Fruit fly (Drosophila melanogaster) whole organism, embryonic: ENCODE measurements around the gene CG14431.
A peak's percentile ranks its signal among the peaks of the same experiment; 100 is the strongest.

Experiments
- Bdp1 ChIP-seq: fragments of 200-800 bp; sonication (Bioruptor generic); optimal IDR thresholded peaks from 3 replicates; lab custom pipeline; 2016; ENCODE audit warnings: missing biosample characterization, missing genetic modification characterization
- Bteb2 ChIP-seq: fragments of 200-800 bp; sonication (Bioruptor generic); optimal IDR thresholded peaks from 2 replicates; lab custom pipeline; 2016; ENCODE audit warnings: missing biosample characterization, missing genetic modification characterization
- CG10462 ChIP-seq: fragments of 200-800 bp; sonication (Bioruptor generic); optimal IDR thresholded peaks from 2 replicates; lab custom pipeline; 2016; ENCODE audit warnings: missing biosample characterization, missing genetic modification characterization
- CG10979 ChIP-seq: fragments of 200-800 bp; sonication (Bioruptor generic); optimal IDR thresholded peaks from 2 replicates; lab custom pipeline; 2018; ENCODE audit warnings: missing biosample characterization, mild to moderate bottlenecking, missing genetic modification characterization, moderate library complexity
- CG11504 ChIP-seq: fragments of 200-800 bp; sonication (Bioruptor generic); optimal IDR thresholded peaks from 3 replicates; lab custom pipeline; 2019; ENCODE audit warnings: missing biosample characterization, mild to moderate bottlenecking, missing genetic modification characterization, moderate library complexity
- CG11560 ChIP-seq: fragments of 200-800 bp; sonication (Bioruptor generic); IDR thresholded peaks from 3 replicates; pipeline ENCODE4 v1.3.6; 2022; ENCODE audit warnings: missing biosample characterization, missing genetic modification characterization
- CG14667 ChIP-seq: fragments of 200-800 bp; sonication (Bioruptor generic); IDR thresholded peaks from 2 replicates; pipeline ENCODE4 v1.3.6; 2022; ENCODE audit warnings: missing biosample characterization, missing genetic modification characterization
- CG14710 ChIP-seq: fragments of 200-800 bp; sonication (Bioruptor generic); optimal IDR thresholded peaks from 3 replicates; lab custom pipeline; 2019; ENCODE audit warnings: missing biosample characterization, mild to moderate bottlenecking, missing genetic modification characterization, moderate library complexity
- CG17359 ChIP-seq: fragments of 200-800 bp; sonication (Bioruptor generic); optimal IDR thresholded peaks from 3 replicates; lab custom pipeline; 2018; ENCODE audit warnings: missing biosample characterization, mild to moderate bottlenecking, missing genetic modification characterization, moderate library complexity
- CG18764 ChIP-seq: fragments of 200-800 bp; sonication (Bioruptor generic); optimal IDR thresholded peaks from 3 replicates; lab custom pipeline; 2016; ENCODE audit warnings: missing biosample characterization, missing genetic modification characterization
- CG2199 ChIP-seq: fragments of 200-800 bp; sonication (Bioruptor generic); IDR thresholded peaks from 3 replicates; pipeline ENCODE4 v1.3.6; 2022; ENCODE audit warnings: missing biosample characterization, missing genetic modification characterization
- CG2678 ChIP-seq: fragments of 200-800 bp; sonication (Bioruptor generic); optimal IDR thresholded peaks from 3 replicates; lab custom pipeline; 2019; ENCODE audit warnings: missing biosample characterization, mild to moderate bottlenecking, missing genetic modification characterization, moderate library complexity
- CG2712 ChIP-seq: fragments of 200-800 bp; optimal IDR thresholded peaks from 3 replicates; lab custom pipeline; 2019; ENCODE audit warnings: missing biosample characterization, mild to moderate bottlenecking, missing genetic modification characterization, moderate library complexity
- CG30403 ChIP-seq: fragments of 200-800 bp; sonication (Bioruptor generic); optimal IDR thresholded peaks from 3 replicates; lab custom pipeline; 2016; ENCODE audit warnings: missing biosample characterization, missing genetic modification characterization
- CG31441 ChIP-seq: fragments of 200-800 bp; sonication (Bioruptor generic); IDR thresholded peaks from 2 replicates; pipeline ENCODE4 v1.3.6; 2022; ENCODE audit warnings: missing biosample characterization, missing genetic modification characterization
- CG32772 ChIP-seq: fragments of 200-800 bp; sonication (Bioruptor generic); IDR thresholded peaks from 2 replicates; pipeline ENCODE4 v1.3.6; 2022; ENCODE audit warnings: missing biosample characterization, missing genetic modification characterization
- CG4360 ChIP-seq: fragments of 200-800 bp; sonication (Bioruptor generic); IDR thresholded peaks from 2 replicates; pipeline ENCODE4 v1.3.6; 2022; ENCODE audit warnings: missing biosample characterization, missing genetic modification characterization
- CG4424 ChIP-seq: fragments of 200-800 bp; sonication (Bioruptor generic); optimal IDR thresholded peaks from 3 replicates; lab custom pipeline; 2016; ENCODE audit warnings: missing biosample characterization, missing genetic modification characterization
- CG5953 ChIP-seq: fragments of 200-800 bp; sonication (Bioruptor generic); IDR thresholded peaks from 2 replicates; pipeline ENCODE4 v1.3.6; 2022; ENCODE audit warnings: missing biosample characterization, missing genetic modification characterization
- CG6689 ChIP-seq: fragments of 200-800 bp; sonication (Bioruptor generic); IDR thresholded peaks from 2 replicates; pipeline ENCODE4 v1.3.6; 2022; ENCODE audit warnings: missing biosample characterization, missing genetic modification characterization
- CG7839 ChIP-seq: fragments of 200-800 bp; sonication (Bioruptor generic); optimal IDR thresholded peaks from 3 replicates; lab custom pipeline; 2018; ENCODE audit warnings: missing biosample characterization, mild to moderate bottlenecking, missing genetic modification characterization, moderate library complexity
- D19B ChIP-seq: fragments of 200-800 bp; sonication (Bioruptor generic); optimal IDR thresholded peaks from 2 replicates; lab custom pipeline; 2017; ENCODE audit warnings: missing biosample characterization, mild to moderate bottlenecking, missing genetic modification characterization
- Six4 ChIP-seq: fragments of 200-800 bp; sonication (Bioruptor generic); optimal IDR thresholded peaks from 2 replicates; lab custom pipeline; 2016; ENCODE audit warnings: missing biosample characterization, missing genetic modification characterization
- Sox102F ChIP-seq: fragments of 200-800 bp; sonication (Bioruptor generic); optimal IDR thresholded peaks from 2 replicates; lab custom pipeline; 2018; ENCODE audit warnings: missing biosample characterization, mild to moderate bottlenecking, missing genetic modification characterization, moderate library complexity
- Spps ChIP-seq: fragments of 200-800 bp; sonication (Bioruptor generic); optimal IDR thresholded peaks from 2 replicates; lab custom pipeline; 2018; ENCODE audit warnings: missing biosample characterization, mild to moderate bottlenecking, missing genetic modification characterization
- Ssrp ChIP-seq: fragments of 200-800 bp; sonication (Bioruptor generic); optimal IDR thresholded peaks from 2 replicates; lab custom pipeline; 2018; ENCODE audit warnings: missing biosample characterization, mild to moderate bottlenecking, missing genetic modification characterization, moderate library complexity
- Stat92E ChIP-seq, 3 experiments: fragments of >200 bp in 2 of 3; fragments of 200-800 bp in 1 of 3; sonication (Bioruptor generic) in 1 of 3; optimal IDR thresholded peaks; 2 replicates each; lab custom pipeline; 2017 to 2019; ENCODE audit warnings: missing biosample characterization in 3 of 3, missing genetic modification characterization in 3 of 3, mild to moderate bottlenecking in 1 of 3, moderate library complexity in 1 of 3
- Trl ChIP-seq, 3 experiments: fragments of >200 bp in 2 of 3; fragments of 200-800 bp in 1 of 3; sonication (Bioruptor generic) in 1 of 3; optimal IDR thresholded peaks; 2 replicates in 1 of 3; 3 replicates in 2 of 3; lab custom pipeline; 2016 to 2017; ENCODE audit warnings: missing biosample characterization in 1 of 3, missing genetic modification characterization in 1 of 3
- Xrp1 ChIP-seq: fragments of 200-800 bp; sonication (Bioruptor generic); IDR thresholded peaks from 2 replicates; pipeline ENCODE4 v1.3.6; 2022; ENCODE audit warnings: missing biosample characterization, missing genetic modification characterization
- al ChIP-seq: fragments of 200-800 bp; sonication (Bioruptor generic); IDR thresholded peaks from 2 replicates; pipeline ENCODE4 v1.3.6; 2022; ENCODE audit warnings: missing biosample characterization, missing genetic modification characterization
- bcd ChIP-seq: fragments of 200-800 bp; sonication (Bioruptor generic); optimal IDR thresholded peaks from 2 replicates; lab custom pipeline; 2017; ENCODE audit warnings: missing biosample characterization, mild to moderate bottlenecking, missing genetic modification characterization
- caup ChIP-seq: fragments of 200-800 bp; sonication (Bioruptor generic); optimal IDR thresholded peaks from 3 replicates; lab custom pipeline; 2017; ENCODE audit warnings: missing biosample characterization, mild to moderate bottlenecking, missing genetic modification characterization, moderate library complexity; ENCODE audit not compliant: severe bottlenecking
- chn ChIP-seq: fragments of 200-800 bp; sonication (Bioruptor generic); optimal IDR thresholded peaks from 2 replicates; lab custom pipeline; 2016; ENCODE audit warnings: missing biosample characterization, missing genetic modification characterization
- dmrt11E ChIP-seq: fragments of 200-800 bp; sonication (Bioruptor generic); optimal IDR thresholded peaks from 3 replicates; lab custom pipeline; 2018; ENCODE audit warnings: missing biosample characterization, mild to moderate bottlenecking, missing genetic modification characterization, moderate library complexity
- dysf ChIP-seq: fragments of 200-800 bp; sonication (Bioruptor generic); IDR thresholded peaks from 3 replicates; pipeline ENCODE4 v1.3.6; 2022; ENCODE audit warnings: missing biosample characterization, missing genetic modification characterization
- eve ChIP-seq, 2 experiments: fragments of >200 bp; optimal IDR thresholded peaks; 2 replicates each; lab custom pipeline; 2017; ENCODE audit warnings: missing biosample characterization in 2 of 2, missing genetic modification characterization in 2 of 2
- exex ChIP-seq: fragments of 200-800 bp; sonication (Bioruptor generic); optimal IDR thresholded peaks from 4 replicates; lab custom pipeline; 2018; ENCODE audit warnings: missing biosample characterization, mild to moderate bottlenecking, missing genetic modification characterization, moderate library complexity
- ind ChIP-seq: fragments of 200-800 bp; sonication (Bioruptor generic); optimal IDR thresholded peaks from 3 replicates; lab custom pipeline; 2016; ENCODE audit warnings: missing biosample characterization, missing genetic modification characterization
- nmo ChIP-seq: fragments of 200-800 bp; sonication (Bioruptor generic); optimal IDR thresholded peaks from 2 replicates; lab custom pipeline; 2018; ENCODE audit warnings: missing biosample characterization, mild to moderate bottlenecking, missing genetic modification characterization, moderate library complexity
- nom ChIP-seq: fragments of 200-800 bp; sonication (Bioruptor generic); optimal IDR thresholded peaks from 2 replicates; lab custom pipeline; 2017; ENCODE audit warnings: missing biosample characterization, missing genetic modification characterization, mild to moderate bottlenecking, moderate library complexity, missing genetic modification reagents
- phol ChIP-seq: fragments of 200-800 bp; sonication (Bioruptor generic); optimal IDR thresholded peaks from 3 replicates; lab custom pipeline; 2018; ENCODE audit warnings: missing biosample characterization, mild to moderate bottlenecking, missing genetic modification characterization, moderate library complexity
- pros ChIP-seq: fragments of 200-800 bp; sonication (Bioruptor generic); optimal IDR thresholded peaks from 3 replicates; lab custom pipeline; 2019; ENCODE audit warnings: missing biosample characterization, mild to moderate bottlenecking, missing genetic modification characterization, moderate library complexity
- pum ChIP-seq: fragments of 200-800 bp; sonication (Bioruptor generic); optimal IDR thresholded peaks from 2 replicates; lab custom pipeline; 2016; ENCODE audit warnings: missing biosample characterization, missing genetic modification characterization
- rib ChIP-seq: fragments of 200-800 bp; sonication (Bioruptor generic); IDR thresholded peaks from 2 replicates; pipeline ENCODE4 v1.3.6; 2022; ENCODE audit warnings: missing biosample characterization, missing genetic modification characterization
- sens ChIP-seq: fragments of 200-800 bp; sonication (Bioruptor generic); peaks from one replicate; lab custom pipeline; 2016; ENCODE audit warnings: missing biosample characterization, missing genetic modification characterization
- stc ChIP-seq: fragments of 200-800 bp; sonication (Bioruptor generic); IDR thresholded peaks from 2 replicates; pipeline ENCODE4 v1.3.6; 2022; ENCODE audit warnings: missing biosample characterization, missing genetic modification characterization
- tap ChIP-seq: fragments of 200-800 bp; optimal IDR thresholded peaks from 3 replicates; lab custom pipeline; 2019; ENCODE audit warnings: missing biosample characterization, mild to moderate bottlenecking, missing genetic modification characterization, moderate library complexity
- tin ChIP-seq: fragments of 200-800 bp; sonication (Bioruptor generic); optimal IDR thresholded peaks from 3 replicates; lab custom pipeline; 2016; ENCODE audit warnings: missing biosample characterization, missing genetic modification characterization
- unpg ChIP-seq: fragments of 200-800 bp; sonication (Bioruptor generic); optimal IDR thresholded peaks from 3 replicates; lab custom pipeline; 2018; ENCODE audit warnings: missing biosample characterization, mild to moderate bottlenecking, missing genetic modification characterization, moderate library complexity

CG14431 gene

dm6 chrX:6860413-6861089 lies 47.5 kb upstream of the CG14431 start (continued):
- TF ChIP-seq dysf (GFP tag; lab: Robert Waterston, UW) (peak; percentile 59; the same call in 2 of the 3 replicates), CG18764 (GFP tag; lab: Kevin White, UChicago) (peak; percentile 3), unpg (GFP tag; lab: Kevin White, UChicago) (peak; percentile 11), CG11504 (tag; lab: Kevin White, UChicago) (peak; percentile 56), Xrp1 (GFP tag; lab: Robert Waterston, UW) (peak; percentile 36; the same call in 1 of the 2 replicates), pros (GFP tag; lab: Kevin White, UChicago) (peak; percentile 10), Ssrp (tag; lab: Kevin White, UChicago) (peak; percentile 30), bcd (GFP tag; lab: Kevin White, UChicago) (peak; percentile 16), Bteb2 (GFP tag; lab: Kevin White, UChicago) (no peak), CG14710 (peak; percentile 18), al (GFP tag; lab: Robert Waterston, UW) (0 out of 2 replicates have a peak, but pooled peaks have one; percentile 28), tap (tag; lab: Kevin White, UChicago) (peak; percentile 23), Spps (tag; lab: Kevin White, UChicago) (no peak), CG2678 (tag; lab: Kevin White, UChicago) (peak; percentile 61), nmo (GFP tag; lab: Kevin White, UChicago) (peak; percentile 16), CG10462 (no peak), pum (GFP tag; lab: Kevin White, UChicago) (no peak), Stat92E (GFP tag; optimal IDR thresholded peaks at IDR 0.05; lab: Kevin White, UChicago) (peak in 1 of 3 experiments; percentile 51), Six4 (GFP tag; lab: Kevin White, UChicago) (no peak), CG11560 (tag; lab: Robert Waterston, UW) (no peak), CG7839 (tag; lab: Kevin White, UChicago) (peak; percentile 20), rib (0 out of 2 replicates have a peak, but pooled peaks have one; percentile 10), sens (GFP tag; lab: Kevin White, UChicago) (peak; percentile 58), eve (GFP tag; optimal IDR thresholded peaks at IDR 0.05; lab: Kevin White, UChicago) (peak in 1 of 2 experiments; percentile 70), CG14667 (no peak), CG10979 (peak; percentile 50), tin (GFP tag; lab: Kevin White, UChicago) (no peak), CG6689 (GFP tag; lab: Robert Waterston, UW) (peak; percentile 26; the same call in 1 of the 2 replicates), Trl (optimal IDR thresholded peaks at IDR 0.05; lab: Kevin White, UChicago) (peak; percentile 27 to 69), Trl (GFP tag; optimal IDR thresholded peaks at IDR 0.05; lab: Kevin White, UChicago) (no peak), CG32772 (GFP tag; lab: Robert Waterston, UW) (no peak), caup (no peak), Sox102F (GFP tag; lab: Kevin White, UChicago) (peak; percentile 45), D19B (GFP tag; lab: Kevin White, UChicago) (no peak), CG4360 (peak; percentile 40), stc (GFP tag; lab: Robert Waterston, UW) (0 out of 2 replicates have a peak, but pooled peaks have one; percentile 38), chn (GFP tag; lab: Kevin White, UChicago) (no peak), CG2712 (tag; lab: Kevin White, UChicago) (peak; percentile 39), CG5953 (no peak), exex (tag; lab: Kevin White, UChicago) (no peak), Bdp1 (no peak), dmrt11E (tag; lab: Kevin White, UChicago) (peak; percentile 37), CG30403 (GFP tag; lab: Kevin White, UChicago) (peak; percentile 1), phol (tag; lab: Kevin White, UChicago) (peak; percentile 53), CG2199 (GFP tag; lab: Robert Waterston, UW) (0 out of 3 replicates have a peak, but pooled peaks have one; percentile 20), nom (GFP tag; lab: Kevin White, UChicago) (peak; percentile 53), CG31441 (GFP tag; lab: Robert Waterston, UW) (peak; percentile 49), ind (GFP tag; lab: Kevin White, UChicago) (peak; percentile 35), CG17359 (tag; lab: Kevin White, UChicago) (peak; percentile 36), CG4424 (GFP tag; lab: Kevin White, UChicago) (peak; percentile 41)
